Worm (Caenorhabditis elegans) whole organism, midembryonic: ENCODE data around the gene spp-1.

ENCODE experiments used
- cog-1 ChIP-seq: sonication (generic microtip); optimal IDR thresholded peaks from 2 replicates; lab custom pipeline; 2016; ENCODE audit warnings: missing genetic modification characterization, missing compliant biosample characterization
- klf-2 ChIP-seq: fragments of 200-800 bp; sonication (Bioruptor generic); conservative IDR thresholded peaks from 2 replicates; pipeline ENCODE4 v1.3.6; 2022; ENCODE audit warnings: missing genetic modification reagents, missing genetic modification characterization, missing compliant biosample characterization
- med-1 ChIP-seq: sonication (generic microtip); optimal IDR thresholded peaks from 2 replicates; lab custom pipeline; 2017; ENCODE audit warnings: missing genetic modification characterization, mild to moderate bottlenecking, missing compliant biosample characterization, antibody characterized with exemption, missing genetic modification reagents; ENCODE audit not compliant: insufficient read depth
- tab-1 ChIP-seq: fragments of 200-800 bp; sonication (Bioruptor generic); IDR thresholded peaks from 2 replicates; pipeline ENCODE4 v1.3.6; 2022; ENCODE audit warnings: missing genetic modification characterization, missing compliant biosample characterization
- ztf-29 ChIP-seq: fragments of 200-800 bp; sonication (Bioruptor generic); IDR thresholded peaks from 2 replicates; pipeline ENCODE4 v1.3.6; 2022; ENCODE audit warnings: missing genetic modification reagents, missing genetic modification characterization, missing compliant biosample characterization

DNA sequence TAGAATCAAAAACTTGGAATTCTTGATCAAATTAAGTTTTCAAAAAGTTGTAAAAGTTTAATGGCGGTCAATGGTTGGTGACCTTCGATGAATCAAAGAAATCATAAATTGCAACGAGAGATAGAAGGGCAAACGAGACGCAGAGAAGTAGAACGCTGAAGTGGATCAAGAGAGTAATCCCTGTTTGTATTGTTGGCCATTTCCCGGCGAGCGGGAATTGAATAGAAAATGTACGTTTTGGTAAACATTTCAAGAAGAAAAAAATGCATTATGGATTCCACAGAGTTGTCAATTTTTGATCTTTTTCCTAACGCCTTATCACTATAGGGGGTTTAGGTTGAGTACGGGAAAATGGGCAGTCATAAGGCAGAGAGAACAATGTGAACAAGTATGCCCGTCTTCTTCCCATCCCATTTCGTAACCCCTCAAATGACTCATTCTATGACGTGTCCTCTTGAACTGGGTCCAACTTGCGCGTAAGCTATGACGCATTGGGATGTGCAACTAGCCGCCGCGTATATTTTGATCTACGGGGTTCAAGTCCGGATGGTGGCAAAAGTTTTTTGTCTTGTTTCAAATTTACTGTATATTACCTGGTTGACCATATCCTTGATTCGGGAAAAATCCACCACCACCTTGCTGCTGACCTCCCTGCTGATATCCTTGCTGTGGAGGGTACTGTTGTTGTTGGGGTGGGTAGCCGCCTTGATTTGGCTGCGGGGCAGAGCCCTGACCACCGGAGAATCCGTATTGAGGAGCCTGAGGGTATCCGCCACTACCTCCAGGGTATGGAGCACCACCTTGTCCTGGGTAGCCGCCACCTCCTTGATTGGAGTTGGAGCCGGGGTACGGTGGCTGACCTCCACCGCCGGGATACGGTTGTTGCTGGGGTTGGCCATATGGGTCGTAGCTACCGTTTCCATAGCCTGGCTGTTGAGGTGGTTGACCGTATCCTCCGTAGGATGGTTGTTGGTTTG, 26.6 kb downstream of the spp-1 start:
- TF ChIP-seq tab-1 (GFP tag; lab: Robert Waterston, UW) (no peak), med-1 (GFP tag; lab: Kevin White, UChicago) (no peak), cog-1 (tag; lab: Kevin White, UChicago) (no peak), ztf-29 (GFP tag; lab: Robert Waterston, UW) (no peak), klf-2 (GFP tag; lab: Robert Waterston, UW) (no peak)
